Worm (Caenorhabditis elegans) whole organism, early embryonic: ENCODE data around the gene clec-4.

Experiments
- B0310.2 ChIP-seq: sonication (generic microtip); optimal IDR thresholded peaks from 2 replicates; lab custom pipeline; 2016; ENCODE audit warnings: mild to moderate bottlenecking, missing genetic modification characterization, missing compliant biosample characterization
- F13C5.2 ChIP-seq: sonication (generic microtip); optimal IDR thresholded peaks from 2 replicates; lab custom pipeline; 2017; ENCODE audit warnings: mild to moderate bottlenecking, missing genetic modification characterization, inconsistent platforms, missing compliant biosample characterization
- aly-1 ChIP-seq: sonication (generic microtip); optimal IDR thresholded peaks from 2 replicates; lab custom pipeline; 2016; ENCODE audit warnings: missing genetic modification characterization, missing compliant biosample characterization
- ama-1 ChIP-seq: fragments of 150-350 bp; optimal IDR thresholded peaks from 2 replicates; lab custom pipeline; 2014
- ceh-13 ChIP-seq: fragments of 200-800 bp; sonication (Bioruptor generic); optimal IDR thresholded peaks from 2 replicates; lab custom pipeline; 2018; ENCODE audit warnings: mild to moderate bottlenecking, missing genetic modification characterization, missing compliant biosample characterization
- ceh-36 ChIP-seq: sonication (generic microtip); optimal IDR thresholded peaks from 2 replicates; lab custom pipeline; 2016; ENCODE audit warnings: missing genetic modification characterization, inconsistent platforms, missing compliant biosample characterization
- ets-7 ChIP-seq: sonication (generic microtip); optimal IDR thresholded peaks from 2 replicates; lab custom pipeline; 2016; ENCODE audit warnings: missing genotype, missing genetic modification characterization, missing compliant biosample characterization
- flt-1 ChIP-seq: fragments of 200-800 bp; sonication (Bioruptor generic); IDR thresholded peaks from 2 replicates; pipeline ENCODE4 v1.3.6; 2022; ENCODE audit warnings: missing genetic modification characterization, missing compliant biosample characterization
- hmbx-1 ChIP-seq: sonication (generic microtip); optimal IDR thresholded peaks from 2 replicates; lab custom pipeline; 2016; ENCODE audit warnings: mild to moderate bottlenecking, missing genetic modification characterization, missing compliant biosample characterization
- hmg-4 ChIP-seq: fragments of 200-800 bp; sonication (Bioruptor generic); optimal IDR thresholded peaks from 2 replicates; lab custom pipeline; 2018; ENCODE audit warnings: mild to moderate bottlenecking, missing genetic modification characterization, missing compliant biosample characterization
- hnd-1 ChIP-seq: sonication (generic microtip); optimal IDR thresholded peaks from 2 replicates; lab custom pipeline; 2016; ENCODE audit warnings: missing genetic modification characterization, missing compliant biosample characterization
- pes-1 ChIP-seq: fragments of 200-800 bp; sonication (Bioruptor generic); IDR thresholded peaks from 2 replicates; pipeline ENCODE4 v1.3.6; 2022; ENCODE audit warnings: missing genetic modification reagents, missing genetic modification characterization, missing compliant biosample characterization
- scrt-1 ChIP-seq: fragments of 200-800 bp; sonication (Bioruptor generic); IDR thresholded peaks from 2 replicates; pipeline ENCODE4 v1.3.6; 2022; ENCODE audit warnings: missing genetic modification characterization, missing compliant biosample characterization
- sea-1 ChIP-seq: fragments of 200-800 bp; sonication (Bioruptor generic); conservative IDR thresholded peaks from 2 replicates; pipeline ENCODE4 v1.3.6; 2022; ENCODE audit warnings: missing genetic modification characterization, missing compliant biosample characterization
- tbx-11 ChIP-seq: fragments of 200-800 bp; sonication (Bioruptor generic); IDR thresholded peaks from 2 replicates; pipeline ENCODE4 v1.3.6; 2022; ENCODE audit warnings: missing genetic modification characterization, missing compliant biosample characterization
- tbx-37 ChIP-seq: fragments of 200-800 bp; sonication (Bioruptor generic); conservative IDR thresholded peaks from 2 replicates; pipeline ENCODE4 v1.3.6; 2022; ENCODE audit warnings: missing genetic modification reagents, missing genetic modification characterization, missing compliant biosample characterization
- tra-4 ChIP-seq: sonication (generic microtip); optimal IDR thresholded peaks from 2 replicates; lab custom pipeline; 2017; ENCODE audit warnings: missing genetic modification characterization, missing compliant biosample characterization

clec-4 gene

ce11 chrII:12615413-12615812 is 34.5 kb upstream of the clec-4 start:
- no peak for TF ChIP-seq ceh-36 (tag; lab: Kevin White, UChicago)
- TF ChIP-seq flt-1 (GFP tag; lab: Robert Waterston, UW), result no peak
- no peak for TF ChIP-seq hmbx-1
- TF ChIP-seq tbx-37 (GFP tag; lab: Robert Waterston, UW), result no peak
- no peak for TF ChIP-seq pes-1
- TF ChIP-seq ama-1 (lab: Kevin White, UChicago), result no peak
- no peak for TF ChIP-seq ets-7 (tag; lab: Kevin White, UChicago)
- no peak for TF ChIP-seq F13C5.2
- TF ChIP-seq aly-1 (tag; lab: Kevin White, UChicago), result no peak

- TF ChIP-seq hmbx-1, result no peak
- no peak for TF ChIP-seq flt-1 (GFP tag; lab: Robert Waterston, UW)
- TF ChIP-seq hnd-1 (tag; lab: Kevin White, UChicago), result no peak
- TF ChIP-seq ama-1 (lab: Kevin White, UChicago), result no peak
- no peak for TF ChIP-seq sea-1
- TF ChIP-seq F13C5.2, result no peak
- no peak for TF ChIP-seq B0310.2 (tag; lab: Kevin White, UChicago)
- TF ChIP-seq pes-1, result no peak
- TF ChIP-seq ceh-13 (GFP tag; lab: Kevin White, UChicago), result no peak
- TF ChIP-seq scrt-1 (GFP tag; lab: Robert Waterston, UW), result no peak
- TF ChIP-seq ceh-36 (tag; lab: Kevin White, UChicago), result no peak
- TF ChIP-seq tra-4 (tag; lab: Kevin White, UChicago), result no peak
- TF ChIP-seq hmg-4, result no peak
- TF ChIP-seq tbx-37 (GFP tag; lab: Robert Waterston, UW), result no peak
- TF ChIP-seq tbx-11 (GFP tag; lab: Robert Waterston, UW), result no peak
- TF ChIP-seq aly-1 (tag; lab: Kevin White, UChicago), result no peak
- no peak for TF ChIP-seq ets-7 (tag; lab: Kevin White, UChicago)
These were observed 31.3 kb upstream of the clec-4 start, which contains the start of gene nspe-4 for ce11 chrII:12612218-12612617. TSS of gene nspe-4 (plus strand) at chrII:12612518.

- TF ChIP-seq tbx-11 (GFP tag; lab: Robert Waterston, UW) (no peak), hmg-4 (no peak), B0310.2 (tag; lab: Kevin White, UChicago) (no peak), pes-1 (no peak), F13C5.2 (no peak), tra-4 (tag; lab: Kevin White, UChicago) (no peak), flt-1 (GFP tag; lab: Robert Waterston, UW) (no peak), ets-7 (tag; lab: Kevin White, UChicago) (no peak), aly-1 (tag; lab: Kevin White, UChicago) (no peak), sea-1 (no peak), hmbx-1 (no peak), tbx-37 (GFP tag; lab: Robert Waterston, UW) (no peak), ceh-13 (GFP tag; lab: Kevin White, UChicago) (no peak), scrt-1 (GFP tag; lab: Robert Waterston, UW) (no peak), ceh-36 (tag; lab: Kevin White, UChicago) (no peak), ama-1 (lab: Kevin White, UChicago) (no peak), hnd-1 (tag; lab: Kevin White, UChicago) (no peak)
These were observed 27.7 kb upstream of the clec-4 start, which contains the start of gene Y38E10A.9 for ce11 chrII:12608653-12609052. TSS of gene Y38E10A.9 (plus strand) at chrII:12608953.

ce11 chrII:12606900-12607299 is 26.0 kb upstream of the clec-4 start, which contains the start of gene Y38E10A.8:
TSS of gene Y38E10A.8 (plus strand) at chrII:12607200.
- no peak for TF ChIP-seq sea-1

ce11 chrII:12606108-12606507 is 25.2 kb upstream of the clec-4 start:
- TF ChIP-seq flt-1 (GFP tag; lab: Robert Waterston, UW) (no peak), pes-1 (no peak), ets-7 (tag; lab: Kevin White, UChicago) (no peak), scrt-1 (GFP tag; lab: Robert Waterston, UW) (no peak), B0310.2 (tag; lab: Kevin White, UChicago) (no peak), tbx-37 (GFP tag; lab: Robert Waterston, UW) (no peak), sea-1 (no peak), ama-1 (lab: Kevin White, UChicago) (no peak), hmg-4 (no peak), ceh-36 (tag; lab: Kevin White, UChicago) (no peak), hnd-1 (tag; lab: Kevin White, UChicago) (no peak)

- TF ChIP-seq ceh-36 (tag; lab: Kevin White, UChicago) (no peak), hmg-4 (no peak), hmbx-1 (no peak), flt-1 (GFP tag; lab: Robert Waterston, UW) (no peak), F13C5.2 (no peak), tbx-37 (GFP tag; lab: Robert Waterston, UW) (no peak), ama-1 (lab: Kevin White, UChicago) (no peak), tbx-11 (GFP tag; lab: Robert Waterston, UW) (no peak), pes-1 (no peak), scrt-1 (GFP tag; lab: Robert Waterston, UW) (no peak)
These were observed 23.0 kb upstream of the clec-4 start, which contains the start of the genes ceh-100 and lips-15 for ce11 chrII:12603667-12604621. TSS of gene ceh-100 (minus strand) at chrII:12603680. TSS of gene lips-15 (plus strand) at chrII:12604386.

- TF ChIP-seq ceh-36 (tag; lab: Kevin White, UChicago), result no peak
- no peak for TF ChIP-seq hmg-4
- TF ChIP-seq ets-7 (tag; lab: Kevin White, UChicago), result no peak
- no peak for TF ChIP-seq flt-1 (GFP tag; lab: Robert Waterston, UW)
- TF ChIP-seq scrt-1 (GFP tag; lab: Robert Waterston, UW), result no peak
- TF ChIP-seq ceh-13 (GFP tag; lab: Kevin White, UChicago), result no peak
- TF ChIP-seq F13C5.2, result no peak
These were observed 3.2 kb downstream of the clec-4 start, which contains the start of gene clec-8 for ce11 chrII:12577754-12578153. TSS of gene clec-8 (minus strand) at chrII:12578061.
